Worm (Caenorhabditis elegans): ENCODE data around the gene srbc-78.

The srbc-78 gene

DNA sequence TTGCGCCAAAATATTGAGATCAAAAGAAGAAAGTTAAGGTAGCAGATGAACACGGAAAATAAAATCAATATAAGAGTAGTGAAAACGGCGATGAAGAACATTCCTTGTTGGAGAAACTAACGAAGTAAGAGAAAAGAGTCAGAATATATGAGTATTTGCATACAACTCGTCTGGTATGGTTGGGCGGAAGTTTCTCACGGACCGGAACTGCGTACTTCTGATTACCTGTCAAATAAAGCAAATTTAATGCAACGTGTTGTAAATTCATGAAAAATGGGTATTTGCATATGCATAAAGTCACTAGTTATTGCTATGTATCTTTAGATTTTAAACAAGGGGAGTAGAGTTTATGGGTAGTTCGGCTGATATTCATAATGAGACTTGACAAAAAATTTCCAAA lies at the start of gene srbc-78:
TSS of gene srbc-78 (minus strand) at position 101 of the 400 bp plus-strand sequence.
- no peak for TF ChIP-seq nhr-28 (tag; optimal IDR thresholded peaks at IDR 0.05)
- TF ChIP-seq ceh-39 (tag; optimal IDR thresholded peaks at IDR 0.05) = no peak
- no peak for TF ChIP-seq drap-1 (GFP tag; optimal IDR thresholded peaks at IDR 0.05)
- no peak for TF ChIP-seq mls-2 (tag; optimal IDR thresholded peaks at IDR 0.05)
- no peak for TF ChIP-seq ces-1 (GFP tag; optimal IDR thresholded peaks at IDR 0.05)
- TF ChIP-seq unc-62 (GFP tag; optimal IDR thresholded peaks at IDR 0.05) = no peak
- TF ChIP-seq ztf-11 (tag; optimal IDR thresholded peaks at IDR 0.05) = no peak
- TF ChIP-seq mab-5 (tag; optimal IDR thresholded peaks at IDR 0.05) = no peak
- TF ChIP-seq unc-39 (tag; optimal IDR thresholded peaks at IDR 0.05) = no peak
- TF ChIP-seq sem-2 (GFP tag; optimal IDR thresholded peaks at IDR 0.05) = no peak
- no peak for TF ChIP-seq hlh-1 (tag; optimal IDR thresholded peaks at IDR 0.05)

DNA sequence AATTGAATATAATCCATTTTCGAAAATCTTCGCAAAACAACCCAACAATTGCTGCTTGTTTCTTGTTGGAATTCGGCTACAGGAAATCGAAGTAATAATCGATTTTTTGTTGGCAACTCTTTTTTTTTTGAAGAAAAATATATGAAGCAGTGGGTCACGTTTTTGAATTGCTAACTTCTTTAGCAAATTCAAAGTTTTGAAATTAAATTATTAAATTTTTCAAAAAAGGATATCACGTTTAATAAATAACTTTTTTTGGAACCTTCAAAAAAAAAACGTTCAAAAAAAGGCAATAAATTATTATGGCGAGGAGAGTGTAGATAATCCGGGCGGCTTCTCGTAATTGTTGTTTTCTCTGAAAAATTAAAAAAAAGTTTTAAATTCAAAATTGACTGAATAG lies 47.2 kb upstream of the srbc-78 start, which contains the start of gene Y38H6C.15:
TSS of gene Y38H6C.15 (minus strand) at position 101 of the 400 bp plus-strand sequence.
- TF ChIP-seq ces-1 (GFP tag; optimal IDR thresholded peaks at IDR 0.05) (no peak), bed-3 (GFP tag; optimal IDR thresholded peaks at IDR 0.05) (no peak), unc-62 (GFP tag; optimal IDR thresholded peaks at IDR 0.05) (no peak), nhr-12 (tag; optimal IDR thresholded peaks at IDR 0.05) (no peak), M03D4.4 (tag; optimal IDR thresholded peaks at IDR 0.05) (no peak), elt-1 (tag; optimal IDR thresholded peaks at IDR 0.05; ENCODE audit: borderline replicate concordance, insufficient read depth) (no peak), nhr-76 (tag; optimal IDR thresholded peaks at IDR 0.05) (no peak), tbx-8 (GFP tag; optimal IDR thresholded peaks at IDR 0.05) (no peak), drap-1 (GFP tag; optimal IDR thresholded peaks at IDR 0.05) (no peak), pha-4 (tag; optimal IDR thresholded peaks at IDR 0.05) (no peak), sptf-1 (tag; optimal IDR thresholded peaks at IDR 0.05) (no peak), ceh-43 (GFP tag; optimal IDR thresholded peaks at IDR 0.05) (no peak), cnd-1 (tag; optimal IDR thresholded peaks at IDR 0.05) (no peak), unc-120 (tag; optimal IDR thresholded peaks at IDR 0.05; ENCODE audit: poor library complexity, severe bottlenecking) (no peak)

DNA sequence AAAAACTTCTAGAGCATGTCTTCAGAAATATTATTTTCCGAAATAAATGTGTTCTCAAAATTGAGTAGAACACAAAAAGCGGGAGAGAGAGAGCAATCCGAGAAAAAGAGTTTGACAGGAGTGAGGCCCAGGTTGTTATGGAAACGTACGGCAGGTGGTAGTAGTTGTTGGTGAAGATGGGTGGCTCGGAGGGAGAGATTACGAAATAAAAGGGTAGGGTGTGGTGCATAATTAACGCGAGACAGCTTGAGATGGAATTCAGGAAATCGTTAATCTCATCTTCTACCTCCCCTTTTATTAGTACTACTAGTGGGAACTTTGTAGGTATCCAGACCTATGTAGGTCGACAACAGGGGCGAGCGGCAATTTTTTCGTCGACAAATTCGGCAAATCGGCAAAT lies 45.1 kb upstream of the srbc-78 start, which contains the start of gene famh-161:
TSS of gene famh-161 (minus strand) at position 101 of the 400 bp plus-strand sequence.
- no peak for TF ChIP-seq mls-2 (tag; optimal IDR thresholded peaks at IDR 0.05)
- no peak for TF ChIP-seq mab-5 (tag; optimal IDR thresholded peaks at IDR 0.05)
- no peak for TF ChIP-seq cnd-1 (tag; optimal IDR thresholded peaks at IDR 0.05)
- peak; percentile 15 for TF ChIP-seq ces-1 (GFP tag; optimal IDR thresholded peaks at IDR 0.05)

DNA sequence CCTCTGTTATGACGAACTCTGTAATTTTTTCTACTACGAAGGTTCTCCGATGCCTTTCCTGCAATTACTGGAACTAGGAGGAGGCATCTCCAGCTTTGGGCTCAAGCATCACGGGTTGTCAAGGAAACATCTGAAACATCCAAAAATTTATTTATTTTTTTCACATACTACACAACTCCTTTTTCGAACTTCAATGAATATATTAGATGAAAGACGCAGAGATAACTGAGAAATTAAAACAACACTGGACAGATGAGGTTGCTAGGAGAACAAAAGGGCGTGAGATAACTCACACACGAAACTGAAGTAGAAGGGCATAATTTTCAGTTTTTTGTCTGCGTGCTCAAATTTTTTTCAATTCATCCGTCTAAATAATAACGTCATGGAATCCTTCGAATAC lies 38.5 kb upstream of the srbc-78 start, which contains the start of gene Y38H6C.13:
TSS of gene Y38H6C.13 (plus strand) at position 301 of the 400 bp plus-strand sequence.
- TF ChIP-seq ceh-39 (tag; optimal IDR thresholded peaks at IDR 0.05) (no peak), elt-3 (tag; optimal IDR thresholded peaks at IDR 0.05) (no peak), nhr-28 (tag; optimal IDR thresholded peaks at IDR 0.05) (no peak), blmp-1 (tag; optimal IDR thresholded peaks at IDR 0.05) (no peak), ztf-11 (tag; optimal IDR thresholded peaks at IDR 0.05) (no peak), ham-2 (GFP tag; optimal IDR thresholded peaks at IDR 0.05) (no peak), elt-1 (tag; optimal IDR thresholded peaks at IDR 0.05; ENCODE audit: borderline replicate concordance, insufficient read depth) (no peak), tbx-8 (GFP tag; optimal IDR thresholded peaks at IDR 0.05) (no peak), snpc-4 (tag; optimal IDR thresholded peaks at IDR 0.05) (no peak), lsy-2 (tag; optimal IDR thresholded peaks at IDR 0.05) (no peak)

DNA sequence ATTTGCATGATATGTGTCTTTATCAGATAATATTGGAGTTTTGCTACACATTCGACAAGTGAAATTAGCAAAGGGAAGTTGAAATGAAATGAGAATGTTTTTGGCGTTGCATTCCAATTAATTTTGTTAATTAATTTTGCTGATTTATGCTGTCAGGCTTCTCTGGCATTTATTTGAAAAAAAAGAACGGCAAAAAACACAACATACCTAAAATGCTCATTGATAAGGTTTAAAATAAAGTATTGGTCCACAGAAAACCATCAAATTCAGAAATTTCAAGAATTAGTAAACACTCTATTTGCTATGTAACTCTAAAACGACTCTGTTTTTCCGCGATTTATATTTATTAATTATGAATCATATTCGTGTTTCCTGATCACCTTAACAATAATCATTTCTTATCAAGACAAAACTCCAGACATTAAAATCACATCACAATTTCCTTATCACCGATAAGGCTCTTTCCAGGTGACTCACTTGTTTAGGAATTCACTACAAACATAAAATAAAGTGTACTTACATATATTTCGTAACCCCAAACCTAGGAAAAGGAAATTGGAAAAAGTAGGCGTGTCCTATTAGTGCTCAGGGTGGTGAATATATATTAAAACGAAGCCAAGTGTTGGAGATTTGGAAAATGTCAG lies 36.9 kb upstream of the srbc-78 start, which contains the start of the genes srh-166 and Y38H6C.24:
TSS of gene srh-166 (minus strand) at position 51 of the 644 bp plus-strand sequence.
TSS of gene Y38H6C.24 (plus strand) at position 620 of the 644 bp plus-strand sequence.
- TF ChIP-seq nhr-12 (tag; optimal IDR thresholded peaks at IDR 0.05) = no peak
- no peak for TF ChIP-seq sptf-1 (tag; optimal IDR thresholded peaks at IDR 0.05)
- no peak for TF ChIP-seq pha-4 (tag; optimal IDR thresholded peaks at IDR 0.05)
- TF ChIP-seq bed-3 (GFP tag; optimal IDR thresholded peaks at IDR 0.05) = no peak
- no peak for TF ChIP-seq sem-2 (GFP tag; optimal IDR thresholded peaks at IDR 0.05)
- TF ChIP-seq drap-1 (GFP tag; optimal IDR thresholded peaks at IDR 0.05) = no peak

DNA sequence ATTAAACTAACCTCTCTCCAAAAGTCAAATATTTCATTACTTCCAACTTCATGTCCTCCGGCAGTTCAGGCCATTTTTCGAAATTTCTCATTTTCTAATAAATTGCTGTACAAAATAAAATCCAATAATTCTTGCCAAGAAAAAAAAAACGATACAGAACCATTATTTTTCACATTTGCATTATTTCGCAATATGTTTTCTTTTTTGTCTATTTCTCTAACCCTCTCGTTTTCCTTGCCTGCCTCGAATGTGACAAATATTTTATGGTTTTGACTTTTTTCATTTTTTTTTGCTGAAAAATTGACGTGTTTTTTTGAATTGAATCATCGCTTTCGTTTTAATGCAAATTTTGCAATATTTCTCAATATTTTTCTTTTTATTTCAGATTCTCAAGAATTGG lies 33.2 kb upstream of the srbc-78 start, which contains the start of the genes Y38H6C.9 and fbxa-150:
TSS of gene Y38H6C.9 (minus strand) at position 52 of the 400 bp plus-strand sequence.
TSS of gene fbxa-150 (plus strand) at position 380 of the 400 bp plus-strand sequence.
- TF ChIP-seq ham-2 (GFP tag; optimal IDR thresholded peaks at IDR 0.05) (no peak), nhr-12 (tag; optimal IDR thresholded peaks at IDR 0.05) (no peak), nhr-237 (tag; optimal IDR thresholded peaks at IDR 0.05) (no peak), mep-1 (tag; optimal IDR thresholded peaks at IDR 0.05) (no peak), blmp-1 (tag; optimal IDR thresholded peaks at IDR 0.05) (no peak), nhr-2 (tag; optimal IDR thresholded peaks at IDR 0.05) (no peak), hlh-1 (tag; optimal IDR thresholded peaks at IDR 0.05) (no peak), sem-2 (GFP tag; optimal IDR thresholded peaks at IDR 0.05) (no peak), tbx-8 (GFP tag; optimal IDR thresholded peaks at IDR 0.05) (no peak), bed-3 (GFP tag; optimal IDR thresholded peaks at IDR 0.05) (no peak), snpc-4 (tag; optimal IDR thresholded peaks at IDR 0.05) (no peak), elt-3 (tag; optimal IDR thresholded peaks at IDR 0.05) (no peak), ceh-83 (GFP tag; optimal IDR thresholded peaks at IDR 0.05) (no peak), M03D4.4 (tag; optimal IDR thresholded peaks at IDR 0.05) (no peak), zip-8 (tag; optimal IDR thresholded peaks at IDR 0.05) (no peak), lin-13 (tag; optimal IDR thresholded peaks at IDR 0.05) (no peak), unc-62 (GFP tag; optimal IDR thresholded peaks at IDR 0.05) (no peak), cnd-1 (tag; optimal IDR thresholded peaks at IDR 0.05) (no peak), flh-1 (GFP tag; optimal IDR thresholded peaks at IDR 0.05) (no peak)

All from whole organism, mixed stage, embryonic.